Worm (Caenorhabditis elegans): ENCODE results near the gene Y62E10A.23.

Gene Y62E10A.23

ce11 chrIV:13358488-13358887 lies 27.6 kb upstream of the Y62E10A.23 start, which contains the start of gene W02A2.8:
W02A2.8 (minus strand) TSS chrIV:13358588.
- TF ChIP-seq B0035.1 (tag; optimal IDR thresholded peaks at IDR 0.05) (no peak), ama-1 (optimal IDR thresholded peaks at IDR 0.05) (no peak), ama-1 (GFP tag; optimal IDR thresholded peaks at IDR 0.05) (no peak), rcor-1 (GFP tag; IDR thresholded peaks at IDR 0.05) (no peak), attf-6 (GFP tag; IDR thresholded peaks at IDR 0.05) (no peak), F57A8.1 (GFP tag; optimal IDR thresholded peaks at IDR 0.05) (no peak), F52B5.7 (tag; optimal IDR thresholded peaks at IDR 0.05) (no peak), unc-62 (GFP tag; optimal IDR thresholded peaks at IDR 0.05) (no peak), sea-2 (GFP tag; IDR thresholded peaks at IDR 0.05) (no peak), egl-44 (GFP tag; IDR thresholded peaks at IDR 0.05) (no peak), Y67H2A.10 (GFP tag; conservative IDR thresholded peaks at IDR 0.05) (no peak), tbp1 (GFP tag; optimal IDR thresholded peaks at IDR 0.05) (no peak), aptf-3 (GFP tag; IDR thresholded peaks at IDR 0.05) (no peak), bed-1 (GFP tag; IDR thresholded peaks at IDR 0.05) (no peak)

ce11 chrIV:13360144-13360543 lies 26.0 kb upstream of the Y62E10A.23 start, which contains the start of gene Y62E10A.3:
Y62E10A.3 (minus strand) TSS chrIV:13360244.
- TF ChIP-seq F33H1.4 (GFP tag; IDR thresholded peaks at IDR 0.05) (no peak), C17E4.6 (GFP tag; IDR thresholded peaks at IDR 0.05) (no peak), nhr-179 (tag; optimal IDR thresholded peaks at IDR 0.05) (no peak), lsl-1 (GFP tag; optimal IDR thresholded peaks at IDR 0.05) (no peak), tbx-9 (tag; optimal IDR thresholded peaks at IDR 0.05; ENCODE audit: borderline replicate concordance) (no peak), T07F8.4 (tag; optimal IDR thresholded peaks at IDR 0.05) (no peak), madf-8 (GFP tag; conservative IDR thresholded peaks at IDR 0.05) (no peak), athp-1 (tag; optimal IDR thresholded peaks at IDR 0.05) (no peak), madf-3 (GFP tag; IDR thresholded peaks at IDR 0.05) (no peak), sea-2 (GFP tag; IDR thresholded peaks at IDR 0.05) (no peak), ztf-18 (tag; optimal IDR thresholded peaks at IDR 0.05) (no peak), ekl-4 (GFP tag; IDR thresholded peaks at IDR 0.05) (no peak), ceh-58 (GFP tag; IDR thresholded peaks at IDR 0.05) (no peak), attf-6 (GFP tag; IDR thresholded peaks at IDR 0.05) (no peak), akir-1 (GFP tag; optimal IDR thresholded peaks at IDR 0.05) (no peak), ztf-3 (GFP tag; optimal IDR thresholded peaks at IDR 0.05) (no peak), attf-3 (GFP tag; conservative IDR thresholded peaks at IDR 0.05) (no peak), snpc-4 (GFP tag; optimal IDR thresholded peaks at IDR 0.05) (no peak), snpc-4 (tag; optimal IDR thresholded peaks at IDR 0.05) (no peak), K12H6.12 (tag; optimal IDR thresholded peaks at IDR 0.05) (no peak), F22D6.2 (tag; optimal IDR thresholded peaks at IDR 0.05) (no peak)

ce11 chrIV:13364869-13365268 lies 21.3 kb upstream of the Y62E10A.23 start, which contains the start of gene srsx-25:
srsx-25 (plus strand) TSS chrIV:13365169.
- TF ChIP-seq somi-1 (GFP tag; optimal IDR thresholded peaks at IDR 0.05), result no peak
- no peak for TF ChIP-seq lin-40 (tag; optimal IDR thresholded peaks at IDR 0.05)
- TF ChIP-seq F33H1.4 (GFP tag; IDR thresholded peaks at IDR 0.05), result no peak
- no peak for TF ChIP-seq tbp1 (GFP tag; optimal IDR thresholded peaks at IDR 0.05)
- no peak for TF ChIP-seq lin-26 (GFP tag; IDR thresholded peaks at IDR 0.05)
- TF ChIP-seq sptf-2 (GFP tag; optimal IDR thresholded peaks at IDR 0.05), result no peak
- TF ChIP-seq hmg-20 (GFP tag; IDR thresholded peaks at IDR 0.05), result no peak
- TF ChIP-seq nhr-90 (tag; optimal IDR thresholded peaks at IDR 0.05), result no peak
- no peak for TF ChIP-seq nhr-120 (GFP tag; IDR thresholded peaks at IDR 0.05)
- TF ChIP-seq C17E4.6 (GFP tag; IDR thresholded peaks at IDR 0.05), result no peak

All from whole organism, young adult.